Worm (Caenorhabditis elegans): ENCODE results near the gene scl-3.

The scl-3 gene

DNA sequence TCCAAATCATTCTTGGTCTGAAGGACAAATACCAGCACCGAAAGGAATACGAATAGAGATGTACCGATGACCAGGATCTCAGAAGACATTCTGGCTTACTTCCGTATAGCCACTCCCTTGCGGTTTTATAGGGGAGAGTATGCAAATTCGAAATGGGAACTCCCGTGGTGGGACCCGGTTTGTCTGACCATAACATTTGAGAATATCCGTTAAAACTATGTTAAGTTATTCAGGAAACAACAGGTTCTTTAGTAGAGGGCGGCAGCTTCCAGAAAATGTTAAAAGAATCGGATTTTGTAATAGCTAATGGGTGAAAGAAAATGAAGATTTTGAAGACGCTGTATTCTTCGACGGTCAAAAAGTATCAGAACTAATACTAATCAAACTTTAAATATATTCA lies 7.8 kb downstream of the scl-3 start, which contains the start of gene col-131:
TSS of gene col-131 (minus strand) at position 101 of the 400 bp plus-strand sequence.
- no peak for TF ChIP-seq hmbx-1 (tag; optimal IDR thresholded peaks at IDR 0.05)
- TF ChIP-seq ama-1 (optimal IDR thresholded peaks at IDR 0.05) = no peak
- no peak for TF ChIP-seq tbx-11 (GFP tag; IDR thresholded peaks at IDR 0.05)
- TF ChIP-seq tra-4 (tag; optimal IDR thresholded peaks at IDR 0.05) = no peak
- TF ChIP-seq ceh-36 (tag; optimal IDR thresholded peaks at IDR 0.05) = no peak
- TF ChIP-seq B0310.2 (tag; optimal IDR thresholded peaks at IDR 0.05) = no peak
- TF ChIP-seq hmg-4 (GFP tag; optimal IDR thresholded peaks at IDR 0.05) = no peak
- TF ChIP-seq scrt-1 (GFP tag; IDR thresholded peaks at IDR 0.05) = no peak
- TF ChIP-seq ets-7 (tag; optimal IDR thresholded peaks at IDR 0.05) = no peak
- TF ChIP-seq hnd-1 (tag; optimal IDR thresholded peaks at IDR 0.05) = no peak
- TF ChIP-seq ceh-13 (GFP tag; optimal IDR thresholded peaks at IDR 0.05) = no peak
- no peak for TF ChIP-seq F13C5.2 (tag; optimal IDR thresholded peaks at IDR 0.05)
- TF ChIP-seq pes-1 (GFP tag; IDR thresholded peaks at IDR 0.05) = no peak
- TF ChIP-seq flt-1 (GFP tag; IDR thresholded peaks at IDR 0.05) = no peak
- TF ChIP-seq sea-1 (GFP tag; conservative IDR thresholded peaks at IDR 0.05) = no peak

DNA sequence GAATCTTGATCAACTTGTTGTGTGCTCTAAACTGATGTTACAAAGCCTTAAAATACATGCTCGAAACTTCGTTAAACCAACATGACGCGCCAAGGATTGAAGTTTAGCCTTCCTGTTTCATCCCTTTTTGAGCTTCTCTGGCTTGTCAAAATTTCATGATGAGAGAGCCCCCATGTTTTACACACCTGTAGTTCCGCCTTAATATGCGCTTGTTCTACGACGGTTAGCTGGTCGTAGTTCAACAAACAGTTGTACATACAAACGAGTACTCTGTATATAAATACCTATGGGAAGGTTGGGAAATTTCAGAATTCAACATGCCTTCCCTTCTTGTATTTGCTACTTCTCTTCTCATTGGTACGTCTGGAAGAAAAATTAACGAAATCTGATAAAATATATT lies 9.1 kb downstream of the scl-3 start, which contains the start of gene scl-6:
TSS of gene scl-6 (plus strand) at position 301 of the 400 bp plus-strand sequence.
- TF ChIP-seq ceh-36 (tag; optimal IDR thresholded peaks at IDR 0.05) (no peak), ets-7 (tag; optimal IDR thresholded peaks at IDR 0.05) (no peak), scrt-1 (GFP tag; IDR thresholded peaks at IDR 0.05) (no peak), sea-1 (GFP tag; conservative IDR thresholded peaks at IDR 0.05) (no peak), tbx-11 (GFP tag; IDR thresholded peaks at IDR 0.05) (no peak), pes-1 (GFP tag; IDR thresholded peaks at IDR 0.05) (no peak), aly-1 (tag; optimal IDR thresholded peaks at IDR 0.05) (no peak), F13C5.2 (tag; optimal IDR thresholded peaks at IDR 0.05) (no peak), ama-1 (optimal IDR thresholded peaks at IDR 0.05) (no peak), hmbx-1 (tag; optimal IDR thresholded peaks at IDR 0.05) (no peak), hnd-1 (tag; optimal IDR thresholded peaks at IDR 0.05) (no peak), hmg-4 (GFP tag; optimal IDR thresholded peaks at IDR 0.05) (no peak), flt-1 (GFP tag; IDR thresholded peaks at IDR 0.05) (no peak), B0310.2 (tag; optimal IDR thresholded peaks at IDR 0.05) (no peak)

- TF ChIP-seq aly-1 (tag; optimal IDR thresholded peaks at IDR 0.05) (no peak), pes-1 (GFP tag; IDR thresholded peaks at IDR 0.05) (no peak), tbx-37 (GFP tag; conservative IDR thresholded peaks at IDR 0.05) (no peak), hmbx-1 (tag; optimal IDR thresholded peaks at IDR 0.05) (no peak), ama-1 (optimal IDR thresholded peaks at IDR 0.05) (no peak), F13C5.2 (tag; optimal IDR thresholded peaks at IDR 0.05) (no peak), ceh-13 (GFP tag; optimal IDR thresholded peaks at IDR 0.05) (no peak), flt-1 (GFP tag; IDR thresholded peaks at IDR 0.05) (no peak), hmg-4 (GFP tag; optimal IDR thresholded peaks at IDR 0.05) (no peak), hnd-1 (tag; optimal IDR thresholded peaks at IDR 0.05) (no peak), sea-1 (GFP tag; conservative IDR thresholded peaks at IDR 0.05) (no peak), ets-7 (tag; optimal IDR thresholded peaks at IDR 0.05) (no peak), tbx-11 (GFP tag; IDR thresholded peaks at IDR 0.05) (no peak), tra-4 (tag; optimal IDR thresholded peaks at IDR 0.05) (no peak), ceh-36 (tag; optimal IDR thresholded peaks at IDR 0.05) (no peak), B0310.2 (tag; optimal IDR thresholded peaks at IDR 0.05) (no peak), scrt-1 (GFP tag; IDR thresholded peaks at IDR 0.05) (no peak)
These were observed 10.8 kb downstream of the scl-3 start, which contains the start of gene scl-7 for ce11 chrIV:13070142-13070541. Gene scl-7, plus strand, starts transcription at chrIV:13070442.

DNA sequence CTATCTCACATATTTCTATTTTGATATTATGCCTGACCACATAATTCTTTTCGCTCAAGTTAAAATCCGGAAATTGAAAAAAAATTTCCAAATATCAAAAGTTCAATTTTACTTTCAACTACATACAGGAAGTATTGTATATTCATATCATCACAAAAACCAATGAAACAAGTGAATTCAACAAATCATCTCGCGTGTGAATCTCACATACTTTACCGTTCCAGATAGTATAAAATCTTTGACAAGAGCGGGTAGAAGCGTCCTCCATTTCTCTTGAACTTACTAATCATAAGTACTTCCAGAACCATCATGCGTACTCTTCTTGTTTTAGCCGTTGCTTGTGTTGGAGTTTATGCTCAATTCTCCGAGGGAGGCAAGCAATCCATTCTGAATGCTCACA lies 12.1 kb downstream of the scl-3 start, which contains the start of gene scl-8:
TSS of gene scl-8 (plus strand) at position 301 of the 400 bp plus-strand sequence.
- TF ChIP-seq tbx-11 (GFP tag; IDR thresholded peaks at IDR 0.05) (no peak), scrt-1 (GFP tag; IDR thresholded peaks at IDR 0.05) (no peak), sea-1 (GFP tag; conservative IDR thresholded peaks at IDR 0.05) (no peak), ceh-36 (tag; optimal IDR thresholded peaks at IDR 0.05) (no peak), B0310.2 (tag; optimal IDR thresholded peaks at IDR 0.05) (no peak), pes-1 (GFP tag; IDR thresholded peaks at IDR 0.05) (no peak), tbx-37 (GFP tag; conservative IDR thresholded peaks at IDR 0.05) (no peak), ceh-13 (GFP tag; optimal IDR thresholded peaks at IDR 0.05) (no peak), hnd-1 (tag; optimal IDR thresholded peaks at IDR 0.05) (no peak), flt-1 (GFP tag; IDR thresholded peaks at IDR 0.05) (no peak), F13C5.2 (tag; optimal IDR thresholded peaks at IDR 0.05) (no peak), ets-7 (tag; optimal IDR thresholded peaks at IDR 0.05) (no peak), hmg-4 (GFP tag; optimal IDR thresholded peaks at IDR 0.05) (no peak), hmbx-1 (tag; optimal IDR thresholded peaks at IDR 0.05) (no peak), aly-1 (tag; optimal IDR thresholded peaks at IDR 0.05) (no peak), tra-4 (tag; optimal IDR thresholded peaks at IDR 0.05) (no peak), ama-1 (optimal IDR thresholded peaks at IDR 0.05) (no peak)

DNA sequence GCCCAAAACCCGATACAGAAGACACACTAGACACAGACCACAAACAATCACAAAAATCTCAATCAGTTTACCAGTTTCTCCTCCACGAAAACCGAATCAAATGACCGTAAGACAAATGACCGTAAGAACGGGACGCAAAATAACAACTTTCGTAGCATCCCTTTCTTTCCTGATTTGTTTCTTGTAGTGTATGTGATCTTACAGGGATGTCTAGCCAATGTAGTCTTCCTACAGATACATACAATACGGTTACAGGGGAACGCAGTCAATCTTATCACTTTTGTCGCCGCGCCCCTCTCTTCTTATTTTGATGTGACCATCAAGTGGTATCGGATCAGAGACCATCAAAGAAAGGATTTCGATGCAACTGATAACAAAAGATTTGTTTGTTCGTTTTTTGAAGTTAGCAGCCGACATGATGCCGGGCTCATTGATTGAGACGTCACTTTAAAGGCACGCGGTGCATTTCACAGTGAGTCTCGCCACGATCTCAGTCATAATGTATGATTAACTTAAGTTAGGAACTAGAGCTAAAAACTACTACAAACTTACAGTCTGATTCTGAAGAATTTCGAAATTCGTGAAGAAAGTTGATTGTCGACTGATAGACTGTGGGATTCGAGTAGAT lies 16.4 kb downstream of the scl-3 start:
- TF ChIP-seq hmg-4 (GFP tag; optimal IDR thresholded peaks at IDR 0.05) (no peak), B0310.2 (tag; optimal IDR thresholded peaks at IDR 0.05) (no peak), hmbx-1 (tag; optimal IDR thresholded peaks at IDR 0.05) (no peak), F13C5.2 (tag; optimal IDR thresholded peaks at IDR 0.05) (no peak), ama-1 (optimal IDR thresholded peaks at IDR 0.05) (no peak), tbx-11 (GFP tag; IDR thresholded peaks at IDR 0.05) (no peak), ceh-36 (tag; optimal IDR thresholded peaks at IDR 0.05) (no peak), scrt-1 (GFP tag; IDR thresholded peaks at IDR 0.05) (no peak), hnd-1 (tag; optimal IDR thresholded peaks at IDR 0.05) (no peak)

- TF ChIP-seq tra-4 (tag; optimal IDR thresholded peaks at IDR 0.05) (no peak), F13C5.2 (tag; optimal IDR thresholded peaks at IDR 0.05) (no peak), ama-1 (optimal IDR thresholded peaks at IDR 0.05) (no peak), scrt-1 (GFP tag; IDR thresholded peaks at IDR 0.05) (no peak), sea-1 (GFP tag; conservative IDR thresholded peaks at IDR 0.05) (no peak), pes-1 (GFP tag; IDR thresholded peaks at IDR 0.05) (no peak)
These were observed 17.2 kb downstream of the scl-3 start, which contains the start of gene C39E9.7 for ce11 chrIV:13076620-13077019. Gene C39E9.7, minus strand, starts transcription at chrIV:13076720.

DNA sequence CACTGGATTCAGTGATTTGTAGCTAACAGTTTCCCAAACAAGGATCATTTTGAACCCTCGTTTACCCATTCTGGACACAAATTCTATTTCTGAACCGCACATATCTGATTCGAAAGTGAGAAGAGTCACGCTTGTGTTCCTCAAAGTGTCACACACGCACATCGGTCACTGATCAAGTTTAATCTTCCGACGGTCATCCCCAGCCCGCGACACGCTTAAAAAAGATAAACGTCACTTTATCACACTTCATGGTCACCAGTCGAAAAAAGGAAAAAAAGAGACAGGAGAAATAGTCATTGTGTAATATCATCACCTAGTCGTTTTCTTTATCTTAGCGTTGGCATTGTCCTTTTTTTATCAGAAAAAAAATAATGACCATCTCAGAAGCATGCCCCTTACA lies 18.3 kb downstream of the scl-3 start:
- no peak for TF ChIP-seq F13C5.2 (tag; optimal IDR thresholded peaks at IDR 0.05)
- TF ChIP-seq aly-1 (tag; optimal IDR thresholded peaks at IDR 0.05) = no peak
- TF ChIP-seq hmbx-1 (tag; optimal IDR thresholded peaks at IDR 0.05) = no peak
- TF ChIP-seq ets-7 (tag; optimal IDR thresholded peaks at IDR 0.05) = no peak
- TF ChIP-seq tra-4 (tag; optimal IDR thresholded peaks at IDR 0.05) = no peak
- no peak for TF ChIP-seq sea-1 (GFP tag; conservative IDR thresholded peaks at IDR 0.05)
- TF ChIP-seq hmg-4 (GFP tag; optimal IDR thresholded peaks at IDR 0.05) = no peak
- no peak for TF ChIP-seq hnd-1 (tag; optimal IDR thresholded peaks at IDR 0.05)
- TF ChIP-seq ceh-13 (GFP tag; optimal IDR thresholded peaks at IDR 0.05) = no peak
- no peak for TF ChIP-seq B0310.2 (tag; optimal IDR thresholded peaks at IDR 0.05)
- no peak for TF ChIP-seq tbx-11 (GFP tag; IDR thresholded peaks at IDR 0.05)
- no peak for TF ChIP-seq ama-1 (optimal IDR thresholded peaks at IDR 0.05)
- TF ChIP-seq pes-1 (GFP tag; IDR thresholded peaks at IDR 0.05) = no peak
- no peak for TF ChIP-seq flt-1 (GFP tag; IDR thresholded peaks at IDR 0.05)
- TF ChIP-seq tbx-37 (GFP tag; conservative IDR thresholded peaks at IDR 0.05) = no peak
- TF ChIP-seq scrt-1 (GFP tag; IDR thresholded peaks at IDR 0.05) = no peak
- no peak for TF ChIP-seq ceh-36 (tag; optimal IDR thresholded peaks at IDR 0.05)

Data from whole organism, early embryonic.